Worm (Caenorhabditis elegans) whole organism, L1 larva: ENCODE data around the gene nhr-219.

ENCODE experiments used
- nhr-12 ChIP-seq: sonication (generic microtip); optimal IDR thresholded peaks from 2 replicates; lab custom pipeline; 2017; ENCODE audit warnings: missing biosample characterization, missing genetic modification characterization
- snpc-4 ChIP-seq: fragments of 150-350 bp; optimal IDR thresholded peaks from 2 replicates; lab custom pipeline; 2014; ENCODE audit warnings: missing biosample characterization, missing genetic modification characterization
- unc-130 ChIP-seq: fragments of 150-350 bp; optimal IDR thresholded peaks from 2 replicates; lab custom pipeline; 2017; ENCODE audit warnings: missing biosample characterization, missing genetic modification characterization, inconsistent platforms
- unc-62 ChIP-seq: fragments of 150-350 bp; optimal IDR thresholded peaks from 2 replicates; lab custom pipeline; 2014; ENCODE audit warnings: missing biosample characterization, missing genetic modification reagents, missing genetic modification characterization

DNA sequence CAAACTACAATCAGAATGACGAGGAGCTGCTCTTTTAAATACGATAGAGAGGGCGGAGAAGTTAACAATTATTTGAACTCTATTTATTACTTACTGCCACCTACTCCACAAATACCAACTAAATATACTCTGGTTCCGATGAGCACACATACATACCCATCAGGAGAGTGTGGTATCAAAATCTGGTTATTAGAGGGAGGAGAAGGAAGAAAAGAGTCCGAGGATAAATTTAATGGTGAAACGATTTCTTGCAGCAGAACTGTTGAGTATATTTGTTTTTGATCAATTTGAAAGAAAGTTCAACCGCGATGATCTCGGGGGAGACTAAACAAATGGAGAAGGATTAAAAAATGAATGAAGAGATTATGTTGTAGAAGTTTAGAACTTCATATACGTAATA lies 37.0 kb downstream of the nhr-219 start, which contains the start of gene H14N18.4:
- TF ChIP-seq unc-62 (no peak), snpc-4 (no peak), unc-130 (no peak), nhr-12 (tag; lab: Kevin White, UChicago) (no peak)
